Worm (Caenorhabditis elegans): Measurements from ENCODE around the gene sri-2.

sri-2 gene

DNA sequence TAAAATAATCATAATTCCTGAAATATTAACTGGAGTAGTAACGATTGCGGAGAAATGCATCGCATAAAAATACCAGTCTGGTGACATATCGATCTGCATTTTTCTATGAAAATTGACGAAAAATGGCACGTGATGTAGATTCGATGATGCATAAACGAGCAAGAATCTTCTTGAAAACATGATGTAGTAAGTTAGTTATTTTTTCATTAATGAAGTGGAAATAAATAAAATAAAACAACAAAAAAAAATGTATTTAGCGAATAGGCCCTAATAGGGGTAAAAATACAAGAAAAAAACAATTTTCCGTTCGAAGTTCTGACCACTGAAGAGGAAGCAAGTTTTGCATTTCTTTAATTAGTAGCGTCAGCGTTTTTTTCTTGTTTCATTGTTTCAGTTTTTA lies at the start of gene sri-2:
sri-2 (minus strand) TSS at position 101 of the 400 bp plus-strand sequence.
- no peak for TF ChIP-seq syd-9 (tag; optimal IDR thresholded peaks at IDR 0.05)

DNA sequence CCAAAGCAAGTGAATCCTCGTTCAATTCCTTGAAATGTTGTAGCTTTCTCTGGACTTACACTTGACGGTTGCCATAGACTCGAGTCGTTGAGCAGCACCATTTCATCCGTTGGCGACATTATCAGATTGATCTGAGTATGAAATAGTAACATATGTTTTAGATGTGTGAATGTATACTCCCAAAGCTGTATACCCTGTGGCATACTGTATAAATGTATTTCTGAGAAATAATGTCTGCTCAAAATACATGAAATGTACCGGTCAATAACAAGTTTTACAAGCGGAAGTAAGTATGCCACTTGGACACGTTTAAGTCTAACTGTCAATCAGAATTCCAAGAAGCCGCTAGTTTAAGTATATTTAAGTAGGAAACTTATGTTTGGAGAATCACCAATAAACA lies 44.5 kb upstream of the sri-2 start, which contains the start of gene str-233:
str-233 (minus strand) TSS at position 101 of the 400 bp plus-strand sequence.
- no peak for TF ChIP-seq nhr-11 (tag; optimal IDR thresholded peaks at IDR 0.05)
- TF ChIP-seq hlh-15 (tag; optimal IDR thresholded peaks at IDR 0.05), result no peak
- no peak for TF ChIP-seq npax-4 (tag; optimal IDR thresholded peaks at IDR 0.05)
- no peak for TF ChIP-seq nhr-232 (tag; optimal IDR thresholded peaks at IDR 0.05)
- no peak for TF ChIP-seq pros-1 (tag; optimal IDR thresholded peaks at IDR 0.05)
- TF ChIP-seq dve-1 (tag; optimal IDR thresholded peaks at IDR 0.05), result no peak
- no peak for TF ChIP-seq dmd-4 (tag; optimal IDR thresholded peaks at IDR 0.05; ENCODE audit: borderline replicate concordance)

DNA sequence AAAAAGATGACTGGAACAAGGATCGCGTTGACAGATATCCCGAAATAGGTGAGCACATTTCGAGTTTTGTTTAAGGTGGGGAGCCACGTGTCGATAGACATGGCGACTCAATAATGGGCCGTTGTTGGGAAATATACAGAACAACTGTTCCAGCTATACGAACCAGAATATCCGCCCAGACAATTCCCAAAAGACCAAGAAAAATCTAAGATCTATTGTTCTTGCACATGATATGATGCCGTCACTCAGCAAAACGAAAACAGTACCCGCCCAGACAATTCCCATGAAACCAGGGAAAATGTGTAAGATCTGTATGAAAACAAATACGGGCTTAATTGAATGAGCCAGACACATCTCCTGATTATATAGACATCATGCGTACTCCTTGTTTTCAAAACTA lies 42.5 kb upstream of the sri-2 start, which contains the start of gene str-231:
str-231 (minus strand) TSS at position 101 of the 400 bp plus-strand sequence.
- TF ChIP-seq ama-1 (optimal IDR thresholded peaks at IDR 0.05), result no peak
- no peak for TF ChIP-seq pag-3 (tag; optimal IDR thresholded peaks at IDR 0.05; ENCODE audit: borderline replicate concordance)
- TF ChIP-seq ceh-31 (tag; optimal IDR thresholded peaks at IDR 0.05), result no peak
- no peak for TF ChIP-seq syd-9 (tag; optimal IDR thresholded peaks at IDR 0.05)
- TF ChIP-seq gmeb-2 (tag; optimal IDR thresholded peaks at IDR 0.05), result no peak
- no peak for TF ChIP-seq tbx-2 (tag; optimal IDR thresholded peaks at IDR 0.05)
- no peak for TF ChIP-seq pqm-1 (tag; optimal IDR thresholded peaks at IDR 0.05)
- TF ChIP-seq npax-4 (tag; optimal IDR thresholded peaks at IDR 0.05), result no peak
- TF ChIP-seq hlh-13 (GFP tag; optimal IDR thresholded peaks at IDR 0.05), result no peak
- TF ChIP-seq ceh-48 (tag; optimal IDR thresholded peaks at IDR 0.05), result no peak
- TF ChIP-seq eyg-1 (tag; optimal IDR thresholded peaks at IDR 0.05), result no peak
- no peak for TF ChIP-seq odd-2 (tag; optimal IDR thresholded peaks at IDR 0.05)
- no peak for TF ChIP-seq ceh-34 (tag; optimal IDR thresholded peaks at IDR 0.05)
- no peak for TF ChIP-seq K09A11.1 (tag; optimal IDR thresholded peaks at IDR 0.05; ENCODE audit: insufficient read depth)

DNA sequence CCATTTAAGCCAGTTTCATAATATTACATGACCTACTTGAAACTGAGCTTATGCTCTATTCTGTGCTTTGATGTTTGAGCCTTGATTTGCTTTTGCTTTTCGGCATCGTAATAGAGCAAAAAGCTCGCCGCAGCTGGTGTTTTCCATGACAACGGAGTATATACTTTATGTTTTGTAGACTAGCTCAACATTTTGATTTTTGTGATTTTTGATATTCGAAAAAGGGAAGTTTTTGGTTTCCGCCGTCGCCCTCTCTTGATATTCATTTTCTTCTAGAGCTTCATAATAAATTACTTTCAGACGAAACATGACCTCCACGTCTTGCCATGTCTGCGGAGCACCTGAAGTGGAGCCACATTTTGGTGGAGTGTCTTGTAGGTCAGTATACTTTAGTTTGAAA lies 37.3 kb upstream of the sri-2 start, which contains the start of gene nhr-63:
nhr-63 (plus strand) TSS at position 301 of the 400 bp plus-strand sequence.
- TF ChIP-seq pag-3 (tag; optimal IDR thresholded peaks at IDR 0.05; ENCODE audit: borderline replicate concordance) (no peak), sox-2 (GFP tag; IDR thresholded peaks at IDR 0.05) (no peak), elt-2 (tag; optimal IDR thresholded peaks at IDR 0.05) (no peak), fkh-10 (GFP tag; optimal IDR thresholded peaks at IDR 0.05) (no peak), ets-4 (tag; optimal IDR thresholded peaks at IDR 0.05) (no peak), pros-1 (tag; optimal IDR thresholded peaks at IDR 0.05) (no peak), ceh-22 (tag; optimal IDR thresholded peaks at IDR 0.05) (no peak), T23F11.4 (GFP tag; optimal IDR thresholded peaks at IDR 0.05) (no peak), nhr-11 (tag; optimal IDR thresholded peaks at IDR 0.05) (no peak), ttx-3 (tag; optimal IDR thresholded peaks at IDR 0.05) (no peak), F13H6.1 (tag; optimal IDR thresholded peaks at IDR 0.05) (no peak), tbx-7 (tag; optimal IDR thresholded peaks at IDR 0.05) (no peak), hlh-15 (tag; optimal IDR thresholded peaks at IDR 0.05) (no peak), unc-55 (GFP tag; optimal IDR thresholded peaks at IDR 0.05) (no peak), nfya-1 (tag; optimal IDR thresholded peaks at IDR 0.05) (no peak), hlh-13 (GFP tag; optimal IDR thresholded peaks at IDR 0.05) (no peak), ceh-30 (tag; optimal IDR thresholded peaks at IDR 0.05) (no peak), ceh-2 (tag; optimal IDR thresholded peaks at IDR 0.05) (no peak), hlh-8 (tag; optimal IDR thresholded peaks at IDR 0.05) (no peak)

DNA sequence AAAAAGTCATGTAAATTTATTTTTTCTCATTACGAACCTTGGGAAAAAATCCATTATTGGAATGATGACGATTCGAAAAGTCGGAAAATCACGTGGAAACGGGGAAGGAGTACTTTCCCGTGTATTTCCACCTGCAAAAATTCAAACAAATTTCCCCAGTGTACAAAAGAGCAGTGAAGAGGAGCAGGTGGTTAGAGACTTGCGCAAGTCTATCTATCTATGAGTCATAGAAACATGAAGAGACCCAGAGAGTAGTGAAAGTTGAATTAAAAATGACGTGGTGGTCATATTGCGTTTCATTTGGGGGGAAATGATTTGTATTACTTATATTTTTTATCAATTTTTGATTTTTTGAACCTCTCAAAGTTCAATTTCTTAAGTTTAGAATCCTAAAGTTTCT lies 35.4 kb upstream of the sri-2 start, which contains the start of gene nhr-50:
nhr-50 (minus strand) TSS at position 199 of the 400 bp plus-strand sequence.
- TF ChIP-seq npax-4 (tag; optimal IDR thresholded peaks at IDR 0.05) (no peak), hlh-30 (tag; optimal IDR thresholded peaks at IDR 0.05; ENCODE audit: insufficient read depth) (peak; percentile 15), hlh-15 (tag; optimal IDR thresholded peaks at IDR 0.05) (no peak), pqm-1 (tag; optimal IDR thresholded peaks at IDR 0.05) (no peak)

All from whole organism, late embryonic.